Worm (Caenorhabditis elegans) whole organism, L2 larva: ENCODE data around the gene unc-8.

Experiments
- aly-2 ChIP-seq: fragments of 150-350 bp; optimal IDR thresholded peaks from 2 replicates; lab custom pipeline; 2014; ENCODE audit warnings: missing biosample characterization, missing genetic modification characterization
- ama-1 ChIP-seq: fragments of 150-350 bp; optimal IDR thresholded peaks from 2 replicates; lab custom pipeline; 2018; ENCODE audit warnings: inconsistent platforms
- mab-5 ChIP-seq: fragments of 150-350 bp; optimal IDR thresholded peaks from 2 replicates; lab custom pipeline; 2014; ENCODE audit warnings: missing biosample characterization, missing genetic modification characterization
- nhr-11 ChIP-seq: fragments of 150-350 bp; optimal IDR thresholded peaks from 2 replicates; lab custom pipeline; 2014; ENCODE audit warnings: missing biosample characterization, missing genetic modification characterization

DNA sequence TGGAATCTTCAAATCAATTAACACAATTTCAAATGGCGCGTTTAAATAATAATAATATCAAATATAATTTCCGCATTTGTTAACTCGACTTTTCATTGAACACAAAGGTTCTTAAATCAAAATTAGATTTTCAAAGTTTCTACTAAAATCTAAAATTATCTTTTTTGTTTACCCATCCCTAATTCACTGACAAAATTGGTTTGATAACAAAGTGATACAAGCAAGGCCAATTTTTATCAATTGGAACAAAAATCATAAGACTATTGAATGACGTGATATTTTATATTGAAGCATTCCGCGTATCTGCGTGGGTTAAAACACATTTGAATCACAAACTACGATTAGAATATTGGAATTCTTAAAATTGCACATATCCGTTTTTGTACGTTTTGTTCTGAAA lies 6.5 kb upstream of the unc-8 start:
- no peak for TF ChIP-seq aly-2
- no peak for TF ChIP-seq ama-1 (lab: Kevin White, UChicago)
- TF ChIP-seq nhr-11, result no peak
- no peak for TF ChIP-seq mab-5 (tag; lab: Kevin White, UChicago)
